Fruit fly (Drosophila melanogaster) whole organism, wandering third instar larva: ENCODE results near the gene Calr.

ENCODE experiments used
- HLH106 ChIP-seq: fragments of 200-800 bp; optimal IDR thresholded peaks from 3 replicates; lab custom pipeline; 2019; ENCODE audit warnings: missing biosample characterization, mild to moderate bottlenecking, missing genetic modification characterization, moderate library complexity
- Hr78 ChIP-seq: fragments of >200 bp; optimal IDR thresholded peaks from 2 replicates; lab custom pipeline; 2017; ENCODE audit warnings: missing biosample characterization, missing genetic modification characterization
- Hr83 ChIP-seq: fragments of 200-300 bp; sonication (Bioruptor generic); optimal IDR thresholded peaks from 2 replicates; lab custom pipeline; 2016; ENCODE audit warnings: missing biosample characterization, mild to moderate bottlenecking, missing genetic modification characterization, moderate library complexity; ENCODE audit not compliant: poor library complexity, severe bottlenecking
- N ChIP-seq: fragments of >200 bp; optimal IDR thresholded peaks from 2 replicates; lab custom pipeline; 2018; ENCODE audit warnings: missing biosample characterization, missing external identifiers, missing genetic modification characterization
- OdsH ChIP-seq: fragments of 200-800 bp; sonication (Bioruptor generic); optimal IDR thresholded peaks from 2 replicates; lab custom pipeline; 2016; ENCODE audit warnings: missing biosample characterization, mild to moderate bottlenecking, missing genetic modification characterization
- brk ChIP-seq: fragments of 200-800 bp; sonication (Bioruptor generic); optimal IDR thresholded peaks from 2 replicates; lab custom pipeline; 2016; ENCODE audit warnings: missing biosample characterization, mild to moderate bottlenecking, missing genetic modification characterization
- ey ChIP-seq: fragments of 200-800 bp; sonication (Bioruptor generic); optimal IDR thresholded peaks from 2 replicates; lab custom pipeline; 2016; ENCODE audit warnings: missing biosample characterization, missing genetic modification characterization
- rgr ChIP-seq: fragments of 200-800 bp; sonication (Bioruptor generic); optimal IDR thresholded peaks from 3 replicates; lab custom pipeline; 2016; ENCODE audit warnings: missing biosample characterization, mild to moderate bottlenecking, missing genetic modification characterization
- tai ChIP-seq: sonication (Bioruptor generic); optimal IDR thresholded peaks from 2 replicates; lab custom pipeline; 2016; ENCODE audit warnings: missing biosample characterization, missing genetic modification characterization

dm6 chr3R:9593408-9594250, 37.0 kb downstream of the Calr start:
- TF ChIP-seq brk (GFP tag; lab: Kevin White, UChicago) (no peak), HLH106 (tag; lab: Kevin White, UChicago) (no peak), ey (GFP tag; lab: Kevin White, UChicago) (no peak), Hr78 (no peak), OdsH (GFP tag; lab: Kevin White, UChicago) (no peak), N (GFP tag; lab: Kevin White, UChicago) (no peak), tai (GFP tag; lab: Kevin White, UChicago) (no peak), Hr83 (no peak), rgr (no peak)
